Worm (Caenorhabditis elegans): ENCODE measurements around the gene C49C3.11.

DNA sequence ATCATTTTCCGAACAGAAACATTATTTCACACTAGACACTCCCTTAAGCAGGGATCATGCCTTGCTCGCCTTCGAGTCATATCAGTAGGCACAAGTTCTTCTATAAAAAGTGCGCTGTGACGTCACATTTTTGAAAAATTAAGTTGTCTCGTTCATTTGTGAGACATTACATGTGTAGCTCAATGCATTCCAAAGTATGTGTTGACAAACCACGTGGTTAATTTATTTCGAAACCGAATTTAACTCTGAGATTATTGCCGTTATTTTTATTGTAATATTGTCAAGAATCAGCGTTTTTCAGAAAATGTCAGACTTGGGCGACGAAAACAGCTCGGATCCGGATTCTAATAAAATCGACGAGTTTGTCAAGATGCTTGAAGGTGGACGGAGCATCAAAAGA is 49.1 kb upstream of the C49C3.11 start, which contains the start of gene T28F3.5:
- TF ChIP-seq aly-1 (tag; optimal IDR thresholded peaks at IDR 0.05), result no peak
- TF ChIP-seq ama-1 (optimal IDR thresholded peaks at IDR 0.05), result no peak
- TF ChIP-seq tbx-11 (GFP tag; IDR thresholded peaks at IDR 0.05), result no peak
- no peak for TF ChIP-seq sea-1 (GFP tag; conservative IDR thresholded peaks at IDR 0.05)
- TF ChIP-seq tra-4 (tag; optimal IDR thresholded peaks at IDR 0.05), result no peak
- TF ChIP-seq hmbx-1 (tag; optimal IDR thresholded peaks at IDR 0.05), result no peak
- TF ChIP-seq ceh-13 (GFP tag; optimal IDR thresholded peaks at IDR 0.05), result no peak
- no peak for TF ChIP-seq B0310.2 (tag; optimal IDR thresholded peaks at IDR 0.05)
- TF ChIP-seq F13C5.2 (tag; optimal IDR thresholded peaks at IDR 0.05), result no peak
- TF ChIP-seq pes-1 (GFP tag; IDR thresholded peaks at IDR 0.05), result no peak
- TF ChIP-seq ets-7 (tag; optimal IDR thresholded peaks at IDR 0.05), result no peak
- TF ChIP-seq flt-1 (GFP tag; IDR thresholded peaks at IDR 0.05), result no peak
- no peak for TF ChIP-seq ceh-36 (tag; optimal IDR thresholded peaks at IDR 0.05)
- no peak for TF ChIP-seq scrt-1 (GFP tag; IDR thresholded peaks at IDR 0.05)
